Fruit fly (Drosophila melanogaster) whole organism, embryonic: ENCODE data around the gene RapGAP1.

ENCODE experiments used
- ATbp ChIP-seq: fragments of 200-800 bp; sonication (Bioruptor generic); optimal IDR thresholded peaks from 2 replicates; lab custom pipeline; 2017; ENCODE audit warnings: missing biosample characterization, mild to moderate bottlenecking, missing genetic modification characterization, missing genetic modification reagents
- Bgb ChIP-seq: fragments of 200-800 bp; sonication (Bioruptor generic); IDR thresholded peaks from 2 replicates; pipeline ENCODE4 v1.3.6; 2022; ENCODE audit warnings: missing biosample characterization, missing genetic modification characterization; ENCODE audit not compliant: partially characterized antibody
- CG10147 ChIP-seq: fragments of 200-800 bp; sonication (Bioruptor generic); optimal IDR thresholded peaks from 2 replicates; lab custom pipeline; 2019; ENCODE audit warnings: missing biosample characterization, mild to moderate bottlenecking, missing genetic modification characterization, moderate library complexity
- CG10209 ChIP-seq: fragments of 200-800 bp; sonication (Bioruptor generic); optimal IDR thresholded peaks from 3 replicates; lab custom pipeline; 2017; ENCODE audit warnings: missing biosample characterization, mild to moderate bottlenecking, missing genetic modification characterization, missing genetic modification reagents
- CG10959 ChIP-seq: fragments of 200-800 bp; sonication (Bioruptor generic); IDR thresholded peaks from 2 replicates; pipeline ENCODE4 v1.3.6; 2022; ENCODE audit warnings: missing biosample characterization, missing genetic modification characterization
- CG12071 ChIP-seq: fragments of 200-800 bp; sonication (Bioruptor generic); optimal IDR thresholded peaks from 3 replicates; lab custom pipeline; 2018; ENCODE audit warnings: missing biosample characterization, mild to moderate bottlenecking, missing genetic modification characterization
- CG13123 ChIP-seq: fragments of 200-800 bp; sonication (Bioruptor generic); optimal IDR thresholded peaks from 2 replicates; lab custom pipeline; 2016; ENCODE audit warnings: missing biosample characterization, missing genetic modification characterization
- CG14050 ChIP-seq: fragments of 200-800 bp; sonication (Bioruptor generic); IDR thresholded peaks from 3 replicates; pipeline ENCODE4 v1.3.6; 2022; ENCODE audit warnings: missing biosample characterization, missing genetic modification characterization
- CG14965 ChIP-seq: fragments of 200-800 bp; sonication (Bioruptor generic); optimal IDR thresholded peaks from 2 replicates; lab custom pipeline; 2016; ENCODE audit warnings: missing biosample characterization, missing genetic modification characterization, borderline replicate concordance
- CG1602 ChIP-seq: fragments of 200-800 bp; sonication (Bioruptor generic); optimal IDR thresholded peaks from 3 replicates; lab custom pipeline; 2016; ENCODE audit warnings: missing biosample characterization, missing genetic modification characterization
- CG17361 ChIP-seq: fragments of 200-800 bp; sonication (Bioruptor generic); IDR thresholded peaks from 3 replicates; pipeline ENCODE4 v1.3.6; 2022; ENCODE audit warnings: missing biosample characterization, missing genetic modification characterization
- CG30403 ChIP-seq: fragments of 200-800 bp; sonication (Bioruptor generic); optimal IDR thresholded peaks from 3 replicates; lab custom pipeline; 2016; ENCODE audit warnings: missing biosample characterization, missing genetic modification characterization
- CG34224 ChIP-seq: fragments of 200-800 bp; sonication (Bioruptor generic); IDR thresholded peaks from 3 replicates; pipeline ENCODE4 v1.3.6; 2022; ENCODE audit warnings: missing biosample characterization, missing genetic modification characterization; ENCODE audit not compliant: partially characterized antibody
- CG3847 ChIP-seq: fragments of 200-800 bp; sonication (Bioruptor generic); IDR thresholded peaks from 2 replicates; pipeline ENCODE4 v1.3.6; 2022; ENCODE audit warnings: missing biosample characterization, missing genetic modification characterization
- CG5953 ChIP-seq: fragments of 200-800 bp; sonication (Bioruptor generic); IDR thresholded peaks from 2 replicates; pipeline ENCODE4 v1.3.6; 2022; ENCODE audit warnings: missing biosample characterization, missing genetic modification characterization
- CG6765 ChIP-seq: fragments of 200-800 bp; sonication (Bioruptor generic); optimal IDR thresholded peaks from 3 replicates; lab custom pipeline; 2017; ENCODE audit warnings: missing biosample characterization, mild to moderate bottlenecking, missing genetic modification characterization
- CG7556 ChIP-seq: fragments of 200-800 bp; sonication (Bioruptor generic); optimal IDR thresholded peaks from 2 replicates; lab custom pipeline; 2017; ENCODE audit warnings: missing biosample characterization, mild to moderate bottlenecking, missing genetic modification characterization
- CG7928 ChIP-seq: fragments of 200-800 bp; sonication (Bioruptor generic); optimal IDR thresholded peaks from 2 replicates; lab custom pipeline; 2017; ENCODE audit warnings: missing biosample characterization, mild to moderate bottlenecking, missing genetic modification characterization
- CHES-1-like ChIP-seq: fragments of 200-800 bp; sonication (Bioruptor generic); optimal IDR thresholded peaks from 2 replicates; lab custom pipeline; 2016; ENCODE audit warnings: missing biosample characterization, missing genetic modification characterization
- Fer2 ChIP-seq: fragments of 200-800 bp; sonication (Bioruptor generic); optimal IDR thresholded peaks from 2 replicates; lab custom pipeline; 2018; ENCODE audit warnings: missing biosample characterization, mild to moderate bottlenecking, missing genetic modification characterization, moderate library complexity
- Fer3 ChIP-seq: fragments of 200-800 bp; sonication (Bioruptor generic); optimal IDR thresholded peaks from 2 replicates; lab custom pipeline; 2018; ENCODE audit warnings: missing biosample characterization, mild to moderate bottlenecking, missing genetic modification characterization, moderate library complexity
- Jarid2 ChIP-seq: fragments of 200-800 bp; sonication (Bioruptor generic); optimal IDR thresholded peaks from 3 replicates; lab custom pipeline; 2017; ENCODE audit warnings: mild to moderate bottlenecking, missing biosample characterization, missing genetic modification reagents, missing genetic modification characterization
- Meics ChIP-seq: fragments of 200-800 bp; sonication (Bioruptor generic); optimal IDR thresholded peaks from 2 replicates; lab custom pipeline; 2017; ENCODE audit warnings: missing biosample characterization, mild to moderate bottlenecking, missing genetic modification characterization
- NC2β ChIP-seq: fragments of 200-800 bp; sonication (Bioruptor generic); optimal IDR thresholded peaks from 2 replicates; lab custom pipeline; 2016; ENCODE audit warnings: missing biosample characterization, missing genetic modification characterization
- Opbp ChIP-seq: fragments of 200-800 bp; sonication (Bioruptor generic); IDR thresholded peaks from 3 replicates; pipeline ENCODE4 v1.3.6; 2022; ENCODE audit warnings: missing biosample characterization, missing genetic modification characterization; ENCODE audit not compliant: partially characterized antibody
- Spps ChIP-seq: fragments of 200-800 bp; sonication (Bioruptor generic); optimal IDR thresholded peaks from 2 replicates; lab custom pipeline; 2018; ENCODE audit warnings: missing biosample characterization, mild to moderate bottlenecking, missing genetic modification characterization
- Stat92E ChIP-seq, 3 experiments: fragments of >200 bp in 2 of 3; fragments of 200-800 bp in 1 of 3; sonication (Bioruptor generic) in 1 of 3; optimal IDR thresholded peaks; 2 replicates each; lab custom pipeline; 2017 to 2019; ENCODE audit warnings: missing biosample characterization in 3 of 3, missing genetic modification characterization in 3 of 3, mild to moderate bottlenecking in 1 of 3, moderate library complexity in 1 of 3
- Taf1 ChIP-seq: fragments of 200-800 bp; sonication (Bioruptor generic); IDR thresholded peaks from 2 replicates; pipeline ENCODE4 v1.3.6; 2022; ENCODE audit warnings: missing biosample characterization, missing genetic modification characterization
- YL-1 ChIP-seq: fragments of 200-800 bp; sonication (Bioruptor generic); optimal IDR thresholded peaks from 3 replicates; lab custom pipeline; 2017; ENCODE audit warnings: missing biosample characterization, mild to moderate bottlenecking, missing genetic modification characterization
- ase ChIP-seq: fragments of 200-800 bp; sonication (Bioruptor generic); IDR thresholded peaks from 3 replicates; pipeline ENCODE4 v1.3.6; 2022; ENCODE audit warnings: missing biosample characterization, missing genetic modification characterization
- bowl ChIP-seq: fragments of 200-800 bp; sonication (Bioruptor generic); IDR thresholded peaks from 2 replicates; pipeline ENCODE4 v1.3.6; 2022; ENCODE audit warnings: missing biosample characterization, missing genetic modification characterization
- bsh ChIP-seq, 2 experiments: fragments of 200-800 bp; sonication (Bioruptor generic); optimal IDR thresholded peaks; 2 replicates each; lab custom pipeline; 2017 to 2018; ENCODE audit warnings: mild to moderate bottlenecking in 2 of 2, missing biosample characterization in 2 of 2, missing genetic modification characterization in 2 of 2, moderate library complexity in 1 of 2
- cg ChIP-seq: fragments of 200-800 bp; sonication (Bioruptor generic); optimal IDR thresholded peaks from 3 replicates; lab custom pipeline; 2019; ENCODE audit warnings: missing biosample characterization, mild to moderate bottlenecking, missing genetic modification characterization, moderate library complexity
- chif ChIP-seq, 2 experiments: fragments of 200-800 bp; sonication (Bioruptor generic); optimal IDR thresholded peaks; 3 replicates each; lab custom pipeline; 2016; ENCODE audit warnings: missing biosample characterization in 2 of 2, missing genetic modification characterization in 2 of 2
- chn ChIP-seq: fragments of 200-800 bp; sonication (Bioruptor generic); optimal IDR thresholded peaks from 2 replicates; lab custom pipeline; 2016; ENCODE audit warnings: missing biosample characterization, missing genetic modification characterization
- ci ChIP-seq: fragments of 200-800 bp; sonication (Bioruptor generic); IDR thresholded peaks from 3 replicates; pipeline ENCODE4 v1.3.6; 2022; ENCODE audit warnings: missing biosample characterization, missing genetic modification characterization
- dmrt99B ChIP-seq: fragments of 200-800 bp; sonication (Bioruptor generic); optimal IDR thresholded peaks from 2 replicates; lab custom pipeline; 2018; ENCODE audit warnings: missing biosample characterization, mild to moderate bottlenecking, missing genetic modification characterization, moderate library complexity
- fd3F ChIP-seq: fragments of 200-800 bp; sonication (Bioruptor generic); optimal IDR thresholded peaks from 2 replicates; lab custom pipeline; 2018; ENCODE audit warnings: missing biosample characterization, mild to moderate bottlenecking, missing genetic modification characterization, moderate library complexity
- hb ChIP-seq: fragments of 200-800 bp; sonication (Bioruptor generic); IDR thresholded peaks from 3 replicates; pipeline ENCODE4 v1.3.6; 2022; ENCODE audit warnings: missing biosample characterization, missing genetic modification characterization; ENCODE audit not compliant: partially characterized antibody
- hth ChIP-seq: fragments of >200 bp; optimal IDR thresholded peaks from 2 replicates; lab custom pipeline; 2017; ENCODE audit warnings: inconsistent platforms
- kni ChIP-seq: fragments of 200-800 bp; sonication (Bioruptor generic); optimal IDR thresholded peaks from 3 replicates; lab custom pipeline; 2017; ENCODE audit warnings: mild to moderate bottlenecking, missing biosample characterization, missing genetic modification reagents, missing genetic modification characterization
- lilli ChIP-seq: fragments of 200-800 bp; sonication (Bioruptor generic); optimal IDR thresholded peaks from 3 replicates; lab custom pipeline; 2016; ENCODE audit warnings: missing biosample characterization, missing genetic modification characterization
- onecut ChIP-seq: fragments of 200-800 bp; sonication (Bioruptor generic); IDR thresholded peaks from 2 replicates; pipeline ENCODE4 v1.3.6; 2022; ENCODE audit warnings: missing biosample characterization, missing genetic modification characterization
- pros ChIP-seq: fragments of 200-800 bp; sonication (Bioruptor generic); optimal IDR thresholded peaks from 3 replicates; lab custom pipeline; 2019; ENCODE audit warnings: missing biosample characterization, mild to moderate bottlenecking, missing genetic modification characterization, moderate library complexity
- pum ChIP-seq: fragments of 200-800 bp; sonication (Bioruptor generic); optimal IDR thresholded peaks from 2 replicates; lab custom pipeline; 2016; ENCODE audit warnings: missing biosample characterization, missing genetic modification characterization
- sens-2 ChIP-seq: fragments of 200-800 bp; sonication (Bioruptor generic); IDR thresholded peaks from 2 replicates; pipeline ENCODE4 v1.3.6; 2022; ENCODE audit warnings: missing biosample characterization, missing genetic modification characterization
- sqz ChIP-seq: fragments of 200-800 bp; sonication (Bioruptor generic); optimal IDR thresholded peaks from 3 replicates; lab custom pipeline; 2018; ENCODE audit warnings: missing biosample characterization, mild to moderate bottlenecking, missing genetic modification characterization
- ssp ChIP-seq: fragments of 200-800 bp; sonication (Bioruptor generic); IDR thresholded peaks from 2 replicates; pipeline ENCODE4 v1.3.6; 2022; ENCODE audit warnings: missing biosample characterization, missing genetic modification characterization
- tna ChIP-seq: fragments of 200-800 bp; sonication (Bioruptor generic); IDR thresholded peaks from 2 replicates; pipeline ENCODE4 v1.3.6; 2022; ENCODE audit warnings: missing biosample characterization, missing genetic modification characterization; ENCODE audit not compliant: partially characterized antibody
- trem ChIP-seq: fragments of 200-800 bp; optimal IDR thresholded peaks from 3 replicates; lab custom pipeline; 2019; ENCODE audit warnings: missing biosample characterization, mild to moderate bottlenecking, missing genetic modification characterization, moderate library complexity

Gene RapGAP1

DNA sequence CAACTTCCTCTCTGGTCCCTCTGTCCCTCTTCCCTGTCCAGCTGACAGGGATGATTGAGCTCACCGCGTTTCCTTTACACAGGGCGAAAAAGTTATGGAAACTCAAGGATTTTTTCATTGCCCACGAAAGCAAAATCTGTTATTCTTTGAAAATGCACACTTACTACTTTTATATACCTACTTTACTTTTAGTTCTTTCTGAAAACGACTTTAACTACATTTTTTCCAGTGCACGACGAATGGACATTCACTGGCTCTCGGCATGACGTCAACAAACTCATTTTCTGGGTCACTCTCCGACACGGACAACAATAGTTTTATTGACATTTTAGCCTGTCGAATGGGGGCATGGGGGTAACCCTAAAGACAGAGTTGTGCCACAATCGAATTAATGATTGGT is 65.9 kb downstream of the RapGAP1 start (continued):
- peak; percentile 66 for TF ChIP-seq ATbp
- peak; percentile 4 for TF ChIP-seq CG13123
- TF ChIP-seq CG14050 (GFP tag; lab: Robert Waterston, UW) = peak; percentile 56
- no peak for TF ChIP-seq CG34224 (GFP tag; lab: Robert Waterston, UW)
- peak; percentile 71; the same call in 2 of the 3 replicates for TF ChIP-seq ase
- TF ChIP-seq pum (GFP tag; lab: Kevin White, UChicago) = peak; percentile 70
- peak; percentile 63 for TF ChIP-seq CG10147 (GFP tag; lab: Kevin White, UChicago)
- TF ChIP-seq CG17361 (GFP tag; lab: Robert Waterston, UW) = peak; percentile 75
- 0 out of 2 replicates have a peak, but pooled peaks have one; percentile 54 for TF ChIP-seq sens-2 (GFP tag; lab: Robert Waterston, UW)
- no peak for TF ChIP-seq hb (GFP tag; lab: Robert Waterston, UW)
- TF ChIP-seq pros (GFP tag; lab: Kevin White, UChicago) = peak; percentile 53
- TF ChIP-seq CG5953 (GFP tag; lab: Robert Waterston, UW) = peak; percentile 47; the same call in 1 of the 2 replicates
- peak; percentile 50 for TF ChIP-seq sqz (GFP tag; lab: Kevin White, UChicago)
- TF ChIP-seq CHES-1-like = peak; percentile 71
- TF ChIP-seq NC2β = peak; percentile 74
- peak in 1 of 2 experiments; percentile 65 for TF ChIP-seq bsh (GFP tag; optimal IDR thresholded peaks at IDR 0.05; lab: Kevin White, UChicago)
- TF ChIP-seq CG1602 (GFP tag; lab: Kevin White, UChicago) = peak; percentile 55
- TF ChIP-seq lilli (GFP tag; lab: Kevin White, UChicago) = peak; percentile 84
- TF ChIP-seq cg (GFP tag; lab: Kevin White, UChicago) = no peak
- peak; percentile 72 for TF ChIP-seq Fer3 (tag; lab: Kevin White, UChicago)
- TF ChIP-seq CG14965 (GFP tag; lab: Kevin White, UChicago) = no peak
- TF ChIP-seq chn (GFP tag; lab: Kevin White, UChicago) = peak; percentile 64
- no peak for TF ChIP-seq Stat92E (GFP tag; optimal IDR thresholded peaks at IDR 0.05; lab: Kevin White, UChicago)
- TF ChIP-seq CG30403 (GFP tag; lab: Kevin White, UChicago) = peak; percentile 81
- TF ChIP-seq Jarid2 = peak; percentile 39
- TF ChIP-seq tna (GFP tag; lab: Robert Waterston, UW) = no peak
- TF ChIP-seq CG6765 = peak; percentile 57
- peak; percentile 58 for TF ChIP-seq kni (GFP tag; lab: Kevin White, UChicago)
- TF ChIP-seq Opbp = no peak
- peak; percentile 61 for TF ChIP-seq trem (tag; lab: Kevin White, UChicago)
- TF ChIP-seq YL-1 (GFP tag; lab: Kevin White, UChicago) = no peak
- peak; percentile 67 for TF ChIP-seq CG12071 (GFP tag; lab: Kevin White, UChicago)
- TF ChIP-seq Spps (tag; lab: Kevin White, UChicago) = peak; percentile 55
- TF ChIP-seq ssp (GFP tag; lab: Robert Waterston, UW) = peak; percentile 41
- peak; percentile 52 for TF ChIP-seq CG10959 (GFP tag; lab: Robert Waterston, UW)
- TF ChIP-seq CG10209 (GFP tag; lab: Kevin White, UChicago) = peak; percentile 53
- TF ChIP-seq dmrt99B (tag; lab: Kevin White, UChicago) = peak; percentile 82
- TF ChIP-seq Bgb (GFP tag; lab: Robert Waterston, UW) = no peak
- 0 out of 2 replicates have a peak, but pooled peaks have one; percentile 35 for TF ChIP-seq bowl (GFP tag; lab: Robert Waterston, UW)
- TF ChIP-seq ci (GFP tag; lab: Robert Waterston, UW) = peak; percentile 83
- no peak for TF ChIP-seq hth
- TF ChIP-seq CG3847 (GFP tag; lab: Robert Waterston, UW) = peak; percentile 58
- peak; percentile 77 for TF ChIP-seq Meics (GFP tag; lab: Kevin White, UChicago)
- peak; percentile 70 for TF ChIP-seq onecut
- TF ChIP-seq fd3F (GFP tag; lab: Kevin White, UChicago) = peak; percentile 29
- peak; percentile 57; the same call in 1 of the 2 replicates for TF ChIP-seq Taf1 (GFP tag; lab: Robert Waterston, UW)
- peak; percentile 81 for TF ChIP-seq CG7556
- TF ChIP-seq CG7928 (GFP tag; lab: Kevin White, UChicago) = no peak
- TF ChIP-seq chif (GFP tag; optimal IDR thresholded peaks at IDR 0.05; lab: Kevin White, UChicago) = peak; percentile 77 to 85
- TF ChIP-seq Fer2 (tag; lab: Kevin White, UChicago) = peak; percentile 62
